Worm (Caenorhabditis elegans) whole organism, L1 larva: Measurements from ENCODE around the gene E02H4.8.

Experiments
- C04F5.9 ChIP-seq: sonication (generic microtip); optimal IDR thresholded peaks from 2 replicates; lab custom pipeline; 2016; ENCODE audit warnings: missing genetic modification characterization, missing compliant biosample characterization
- C16A3.4 ChIP-seq: fragments of 150-350 bp; optimal IDR thresholded peaks from 2 replicates; lab custom pipeline; 2014; ENCODE audit warnings: missing biosample characterization, missing genetic modification characterization
- C34B4.2 ChIP-seq: sonication (generic microtip); optimal IDR thresholded peaks from 2 replicates; lab custom pipeline; 2017; ENCODE audit warnings: mild to moderate bottlenecking, missing genetic modification characterization, missing compliant biosample characterization
- alr-1 ChIP-seq: fragments of 200-800 bp; sonication (Bioruptor generic); optimal IDR thresholded peaks from 2 replicates; lab custom pipeline; 2018; ENCODE audit warnings: borderline replicate concordance, mild to moderate bottlenecking, missing genetic modification characterization, missing compliant biosample characterization
- aly-2 ChIP-seq: fragments of 150-350 bp; optimal IDR thresholded peaks from 2 replicates; lab custom pipeline; 2014; ENCODE audit warnings: missing biosample characterization, missing genetic modification characterization
- ceh-8 ChIP-seq: fragments of 200-800 bp; sonication (Bioruptor generic); optimal IDR thresholded peaks from 2 replicates; lab custom pipeline; 2018; ENCODE audit warnings: mild to moderate bottlenecking, missing genetic modification characterization, moderate library complexity, missing compliant biosample characterization
- ces-1 ChIP-seq: fragments of 150-350 bp; optimal IDR thresholded peaks from 2 replicates; lab custom pipeline; 2014; ENCODE audit warnings: missing biosample characterization, missing genetic modification reagents, missing genetic modification characterization
- efl-1 ChIP-seq, 4 experiments: fragments of 150-350 bp; optimal IDR thresholded peaks in 3 of 4; peaks in 1 of 4; 1 replicate in 1 of 4; 2 replicates in 3 of 4; lab custom pipeline; 2014; ENCODE audit warnings: missing biosample characterization in 2 of 4, missing genetic modification characterization in 2 of 4, missing genetic modification reagents in 2 of 4
- efl-3 ChIP-seq: fragments of 200-800 bp; sonication (Bioruptor generic); optimal IDR thresholded peaks from 2 replicates; lab custom pipeline; 2018; ENCODE audit warnings: mild to moderate bottlenecking, missing genetic modification characterization, missing compliant biosample characterization
- egl-27 ChIP-seq, 2 experiments: fragments of 150-350 bp in 1 of 2; sonication (generic microtip); optimal IDR thresholded peaks; 3 replicates each; lab custom pipeline; 2017 to 2018; ENCODE audit warnings: missing biosample characterization in 2 of 2, missing genetic modification characterization in 2 of 2, missing genetic modification reagents in 2 of 2
- elt-2 ChIP-seq: sonication (generic microtip); optimal IDR thresholded peaks from 2 replicates; lab custom pipeline; 2016; ENCODE audit warnings: missing genetic modification characterization, mild to moderate bottlenecking, inconsistent platforms, missing compliant biosample characterization, missing genetic modification reagents
- elt-3 ChIP-seq, 6 experiments: fragments of 150-350 bp in 1 of 6; sonication (generic microtip); optimal IDR thresholded peaks; 2 replicates each; lab custom pipeline; 2017 to 2018; ENCODE audit warnings: missing biosample characterization in 6 of 6, missing genetic modification characterization in 6 of 6, inconsistent platforms in 1 of 6
- fkh-8 ChIP-seq: sonication (generic microtip); optimal IDR thresholded peaks from 2 replicates; lab custom pipeline; 2016; ENCODE audit warnings: mild to moderate bottlenecking, missing genetic modification characterization, missing compliant biosample characterization
- fos-1 ChIP-seq: fragments of 150-350 bp; optimal IDR thresholded peaks from 2 replicates; lab custom pipeline; 2014; ENCODE audit warnings: missing biosample characterization, missing genetic modification characterization
- hlh-4 ChIP-seq: sonication (generic microtip); optimal IDR thresholded peaks from 2 replicates; lab custom pipeline; 2016; ENCODE audit warnings: mild to moderate bottlenecking, missing genetic modification characterization, missing compliant biosample characterization
- irx-1 ChIP-seq: sonication (generic microtip); optimal IDR thresholded peaks from 2 replicates; lab custom pipeline; 2016; ENCODE audit warnings: missing genetic modification characterization, missing compliant biosample characterization
- isw-1 ChIP-seq: fragments of 200-800 bp; sonication (Bioruptor generic); IDR thresholded peaks from 2 replicates; pipeline ENCODE4 v1.3.6; 2022; ENCODE audit warnings: missing genetic modification characterization, missing compliant biosample characterization
- jun-1 ChIP-seq: fragments of 150-350 bp; optimal IDR thresholded peaks from 2 replicates; lab custom pipeline; 2014; ENCODE audit warnings: missing biosample characterization, missing genetic modification reagents, missing genetic modification characterization
- lin-13 ChIP-seq: fragments of 150-350 bp; optimal IDR thresholded peaks from 2 replicates; lab custom pipeline; 2014; ENCODE audit warnings: missing biosample characterization, missing genetic modification reagents, missing genetic modification characterization
- lin-14 ChIP-seq: fragments of 200-800 bp; sonication (Bioruptor generic); optimal IDR thresholded peaks from 2 replicates; lab custom pipeline; 2018; ENCODE audit warnings: mild to moderate bottlenecking, missing genetic modification characterization, moderate library complexity, missing compliant biosample characterization
- lin-15B ChIP-seq: fragments of 150-350 bp; sonication (generic microtip); optimal IDR thresholded peaks from 3 replicates; lab custom pipeline; 2014; ENCODE audit warnings: missing biosample characterization, missing genetic modification characterization
- lir-3 ChIP-seq: sonication (generic microtip); optimal IDR thresholded peaks from 2 replicates; lab custom pipeline; 2016; ENCODE audit warnings: mild to moderate bottlenecking, missing genetic modification characterization, moderate library complexity, missing compliant biosample characterization; ENCODE audit not compliant: poor library complexity
- lsy-2 ChIP-seq, 2 experiments: fragments of 150-350 bp; optimal IDR thresholded peaks; 2 replicates each; lab custom pipeline; 2014; ENCODE audit warnings: missing biosample characterization in 2 of 2, missing genetic modification characterization in 2 of 2
- mab-9 ChIP-seq: fragments of 200-800 bp; sonication (Bioruptor generic); IDR thresholded peaks from 2 replicates; pipeline ENCODE4 v1.3.6; 2022; ENCODE audit warnings: missing genetic modification reagents, missing genetic modification characterization, missing compliant biosample characterization
- nhr-12 ChIP-seq: sonication (generic microtip); optimal IDR thresholded peaks from 2 replicates; lab custom pipeline; 2017; ENCODE audit warnings: missing biosample characterization, missing genetic modification characterization
- nhr-237 ChIP-seq: fragments of 150-350 bp; optimal IDR thresholded peaks from 2 replicates; lab custom pipeline; 2014; ENCODE audit warnings: missing biosample characterization, missing genetic modification characterization
- nhr-28 ChIP-seq: fragments of 150-350 bp; optimal IDR thresholded peaks from 2 replicates; lab custom pipeline; 2014; ENCODE audit warnings: missing biosample characterization, missing genetic modification characterization
- nhr-84 ChIP-seq: sonication (generic microtip); optimal IDR thresholded peaks from 2 replicates; lab custom pipeline; 2017; ENCODE audit warnings: missing biosample characterization, missing genetic modification characterization
- nhr-90 ChIP-seq: sonication (generic microtip); optimal IDR thresholded peaks from 2 replicates; lab custom pipeline; 2016; ENCODE audit warnings: mild to moderate bottlenecking, missing genetic modification characterization, missing compliant biosample characterization; ENCODE audit not compliant: poor library complexity
- pag-3 ChIP-seq: sonication (generic microtip); optimal IDR thresholded peaks from 2 replicates; lab custom pipeline; 2017; ENCODE audit warnings: missing genetic modification characterization, mild to moderate bottlenecking, missing compliant biosample characterization, antibody characterized with exemption, borderline replicate concordance; ENCODE audit not compliant: insufficient read depth
- pqm-1 ChIP-seq: sonication (generic microtip); optimal IDR thresholded peaks from 3 replicates; lab custom pipeline; 2017; ENCODE audit warnings: missing biosample characterization, missing genetic modification characterization
- rnt-1 ChIP-seq: sonication (generic microtip); optimal IDR thresholded peaks from 2 replicates; lab custom pipeline; 2016; ENCODE audit warnings: mild to moderate bottlenecking, missing genetic modification characterization, moderate library complexity, missing compliant biosample characterization
- skn-1 ChIP-seq: fragments of 150-350 bp; optimal IDR thresholded peaks from 2 replicates; lab custom pipeline; 2014; ENCODE audit warnings: missing biosample characterization, missing genetic modification characterization
- snu-23 ChIP-seq: sonication (generic microtip); optimal IDR thresholded peaks from 2 replicates; lab custom pipeline; 2016; ENCODE audit warnings: missing genetic modification characterization, missing compliant biosample characterization
- sox-4 ChIP-seq: sonication (generic microtip); optimal IDR thresholded peaks from 2 replicates; lab custom pipeline; 2016; ENCODE audit warnings: missing genetic modification characterization, missing compliant biosample characterization
- unc-62 ChIP-seq: fragments of 150-350 bp; optimal IDR thresholded peaks from 2 replicates; lab custom pipeline; 2014; ENCODE audit warnings: missing biosample characterization, missing genetic modification reagents, missing genetic modification characterization
- unc-86 ChIP-seq: sonication (generic microtip); optimal IDR thresholded peaks from 2 replicates; lab custom pipeline; 2016; ENCODE audit warnings: missing genetic modification characterization, missing compliant biosample characterization
- unc-98 ChIP-seq: fragments of 200-800 bp; sonication (Bioruptor generic); IDR thresholded peaks from 2 replicates; pipeline ENCODE4 v1.3.6; 2022; ENCODE audit warnings: missing genetic modification characterization, missing compliant biosample characterization
- vab-15 ChIP-seq: sonication (generic microtip); optimal IDR thresholded peaks from 2 replicates; lab custom pipeline; 2017; ENCODE audit warnings: missing genotype, mild to moderate bottlenecking, missing genetic modification characterization, missing compliant biosample characterization
- zag-1 ChIP-seq: fragments of 150-350 bp; optimal IDR thresholded peaks from 2 replicates; lab custom pipeline; 2014; ENCODE audit warnings: missing biosample characterization, missing genetic modification characterization

E02H4.8 gene

ce11 chrX:14255973-14256372 lies 7.4 kb downstream of the E02H4.8 start, which contains the start of gene E02H4.7:
Gene E02H4.7 (plus strand): TSS chrX:14256273.
- TF ChIP-seq sox-4 (tag; lab: Kevin White, UChicago) (no peak), pqm-1 (no peak), rnt-1 (tag; lab: Kevin White, UChicago) (no peak), C04F5.9 (tag; lab: Kevin White, UChicago) (no peak), fkh-8 (no peak), nhr-237 (tag; lab: Kevin White, UChicago) (no peak), efl-1 (optimal IDR thresholded peaks at IDR 0.05; lab: Kevin White, UChicago) (no peak), efl-1 (GFP tag; optimal IDR thresholded peaks at IDR 0.05 in 1 of 2; lab: Kevin White, UChicago) (peak in 1 of 2 experiments; percentile 68), unc-62 (GFP tag; lab: Kevin White, UChicago) (no peak), aly-2 (tag; lab: Kevin White, UChicago) (no peak), alr-1 (no peak), unc-98 (GFP tag; lab: Robert Waterston, UW) (no peak), elt-2 (tag; lab: Kevin White, UChicago) (peak; percentile 43), C16A3.4 (tag; lab: Kevin White, UChicago) (no peak), ceh-8 (no peak)

DNA sequence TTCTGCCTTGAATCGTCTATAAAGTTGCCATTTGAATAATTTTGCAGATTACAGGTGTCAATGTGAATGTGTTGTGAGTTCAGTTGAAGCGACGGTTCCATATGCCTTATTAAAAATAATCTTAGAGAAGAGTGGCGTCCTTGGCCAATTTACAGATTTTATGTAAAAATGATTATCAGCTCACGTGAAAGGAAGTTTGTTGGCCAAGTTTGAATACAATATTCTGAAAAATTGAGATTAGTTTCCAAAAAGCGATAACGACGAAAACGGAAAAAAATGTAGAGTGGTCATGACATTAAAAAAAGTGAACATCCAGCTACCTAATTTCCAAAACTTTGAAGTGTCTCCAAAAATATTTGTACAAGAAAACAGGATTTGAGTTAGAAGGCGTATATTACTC lies 8.3 kb downstream of the E02H4.8 start, which contains the start of gene E02H4.5:
E02H4.5 (minus strand) TSS at position 101 of the 400 bp plus-strand sequence.
- TF ChIP-seq nhr-84: no peak
- no peak for TF ChIP-seq lin-15B (tag; lab: Kevin White, UChicago)
- TF ChIP-seq jun-1: no peak
- TF ChIP-seq mab-9: no peak
- TF ChIP-seq zag-1: no peak
- TF ChIP-seq elt-2 (tag; lab: Kevin White, UChicago): no peak
- TF ChIP-seq ces-1 (GFP tag; lab: Kevin White, UChicago): no peak
- no peak for TF ChIP-seq fos-1 (tag; lab: Kevin White, UChicago)
- no peak for TF ChIP-seq hlh-4
- TF ChIP-seq C16A3.4 (tag; lab: Kevin White, UChicago): no peak
- TF ChIP-seq fkh-8: no peak

DNA sequence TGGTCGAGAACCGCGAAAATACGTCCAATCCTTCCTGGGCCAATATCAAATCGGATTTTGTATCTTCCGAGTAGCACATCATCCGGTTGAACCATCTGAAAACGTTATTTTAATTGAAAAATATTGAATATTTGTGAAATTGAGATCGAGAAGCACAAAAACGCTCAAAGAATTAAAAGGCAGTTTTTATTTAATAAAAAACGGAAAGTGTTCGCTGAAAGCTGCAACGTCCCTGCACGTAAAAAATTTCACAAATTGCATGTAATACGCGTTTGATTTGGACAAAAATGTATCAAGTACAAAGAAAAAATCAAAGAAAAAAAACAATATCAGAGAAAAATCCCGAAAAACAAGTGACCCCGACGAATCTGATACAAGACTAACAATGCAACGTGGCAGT lies 11.3 kb downstream of the E02H4.8 start, which contains the start of gene E02H4.6:
E02H4.6 (minus strand) TSS at position 101 of the 400 bp plus-strand sequence.
- no peak for TF ChIP-seq lir-3
- TF ChIP-seq efl-3 (GFP tag; lab: Kevin White, UChicago): no peak
- TF ChIP-seq skn-1 (tag; lab: Kevin White, UChicago): no peak

- TF ChIP-seq lin-13 (GFP tag; lab: Kevin White, UChicago): no peak
- no peak for TF ChIP-seq irx-1 (tag; lab: Kevin White, UChicago)
- no peak for TF ChIP-seq snu-23
- no peak for TF ChIP-seq lsy-2 (tag; optimal IDR thresholded peaks at IDR 0.05; lab: Kevin White, UChicago)
- TF ChIP-seq unc-86 (tag; lab: Kevin White, UChicago): no peak
- no peak for TF ChIP-seq nhr-12 (tag; lab: Kevin White, UChicago)
Observed at ce11 chrX:14247436-14248103, 15.8 kb downstream of the E02H4.8 start, which contains the start of gene K04C1.5. Gene K04C1.5 (plus strand): TSS chrX:14248053.

DNA sequence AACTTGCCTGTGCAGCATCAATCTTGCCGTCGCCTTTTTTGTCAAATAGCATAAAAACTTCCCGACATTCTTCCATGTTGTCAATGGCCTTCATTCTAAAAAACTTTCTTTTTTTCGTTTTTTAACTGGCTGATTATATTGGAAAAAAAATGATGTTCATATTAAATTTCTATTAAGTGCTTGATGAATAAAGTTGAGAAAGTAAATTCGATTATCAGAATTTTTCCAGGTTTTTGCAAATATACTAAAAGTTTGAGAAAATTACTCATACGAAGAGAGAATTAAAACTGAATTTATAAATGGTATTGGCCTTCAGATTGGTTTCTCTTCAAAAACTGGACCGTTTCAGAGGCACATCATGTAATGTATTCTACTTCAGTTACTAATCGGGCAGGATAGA lies 16.9 kb downstream of the E02H4.8 start, which contains the start of gene mlc-6:
mlc-6 (minus strand) TSS at position 101 of the 400 bp plus-strand sequence.
- TF ChIP-seq efl-1 (optimal IDR thresholded peaks at IDR 0.05; lab: Kevin White, UChicago) (no peak), efl-1 (GFP tag; optimal IDR thresholded peaks at IDR 0.05 in 1 of 2; lab: Kevin White, UChicago) (no peak), efl-3 (GFP tag; lab: Kevin White, UChicago) (no peak), hlh-4 (no peak), lin-14 (GFP tag; lab: Kevin White, UChicago) (no peak), nhr-90 (tag; lab: Kevin White, UChicago) (no peak), nhr-28 (no peak), elt-2 (tag; lab: Kevin White, UChicago) (no peak), pqm-1 (no peak), isw-1 (no peak), pag-3 (no peak), aly-2 (tag; lab: Kevin White, UChicago) (no peak), vab-15 (tag; lab: Kevin White, UChicago) (no peak), fkh-8 (no peak), alr-1 (no peak), egl-27 (tag; optimal IDR thresholded peaks at IDR 0.05; lab: Kevin White, UChicago) (no peak), lin-13 (GFP tag; lab: Kevin White, UChicago) (no peak), lin-15B (tag; lab: Kevin White, UChicago) (no peak), unc-98 (GFP tag; lab: Robert Waterston, UW) (no peak), elt-3 (tag; optimal IDR thresholded peaks at IDR 0.05; lab: Kevin White, UChicago) (no peak), C34B4.2 (tag; lab: Kevin White, UChicago) (no peak)
